Fruit fly (Drosophila melanogaster) whole organism, wandering third instar larva: ENCODE results near the gene spdo.

Experiments
- Abd-B ChIP-seq: fragments of >200 bp; optimal IDR thresholded peaks from 2 replicates; lab custom pipeline; 2017; ENCODE audit warnings: missing biosample characterization, missing genetic modification characterization
- CG32264 ChIP-seq: fragments of 200-800 bp; sonication (Bioruptor generic); optimal IDR thresholded peaks from 2 replicates; lab custom pipeline; 2016; ENCODE audit warnings: missing biosample characterization, missing genetic modification characterization
- CG9705 ChIP-seq: fragments of 200-800 bp; sonication (Bioruptor generic); optimal IDR thresholded peaks from 2 replicates; lab custom pipeline; 2018; ENCODE audit warnings: missing biosample characterization, mild to moderate bottlenecking, missing genetic modification characterization
- CrebA ChIP-seq: fragments of 200-800 bp; sonication (Bioruptor generic); optimal IDR thresholded peaks from 2 replicates; lab custom pipeline; 2016; ENCODE audit warnings: missing biosample characterization, mild to moderate bottlenecking, missing genetic modification characterization, borderline replicate concordance
- Dfd ChIP-seq: fragments of >200 bp; optimal IDR thresholded peaks from 2 replicates; lab custom pipeline; 2017; ENCODE audit warnings: missing biosample characterization, missing genetic modification characterization
- Dif ChIP-seq: fragments of 200-275, 200-300 bp; sonication (Bioruptor generic); optimal IDR thresholded peaks from 2 replicates; lab custom pipeline; 2018; ENCODE audit warnings: missing biosample characterization, missing genetic modification characterization; ENCODE audit not compliant: partially characterized antibody
- GATAd ChIP-seq: sonication (Bioruptor generic); optimal IDR thresholded peaks from 2 replicates; lab custom pipeline; 2016; ENCODE audit warnings: missing biosample characterization, missing genetic modification characterization
- HLH106 ChIP-seq: fragments of 200-800 bp; optimal IDR thresholded peaks from 3 replicates; lab custom pipeline; 2019; ENCODE audit warnings: missing biosample characterization, mild to moderate bottlenecking, missing genetic modification characterization, moderate library complexity
- Hnf4 ChIP-seq: fragments of 200-800 bp; sonication (Bioruptor generic); optimal IDR thresholded peaks from 2 replicates; lab custom pipeline; 2016; ENCODE audit warnings: missing biosample characterization, mild to moderate bottlenecking, missing genetic modification characterization
- Hr78 ChIP-seq: fragments of >200 bp; optimal IDR thresholded peaks from 2 replicates; lab custom pipeline; 2017; ENCODE audit warnings: missing biosample characterization, missing genetic modification characterization
- Hr83 ChIP-seq: fragments of 200-300 bp; sonication (Bioruptor generic); optimal IDR thresholded peaks from 2 replicates; lab custom pipeline; 2016; ENCODE audit warnings: missing biosample characterization, mild to moderate bottlenecking, missing genetic modification characterization, moderate library complexity; ENCODE audit not compliant: poor library complexity, severe bottlenecking
- Jra ChIP-seq: sonication (Bioruptor generic); optimal IDR thresholded peaks from 2 replicates; lab custom pipeline; 2016; ENCODE audit warnings: missing biosample characterization, missing genetic modification characterization
- Mio ChIP-seq: sonication (Bioruptor generic); optimal IDR thresholded peaks from 2 replicates; lab custom pipeline; 2016; ENCODE audit warnings: missing biosample characterization, missing genetic modification characterization
- Myc ChIP-seq: fragments of >200 bp; optimal IDR thresholded peaks from 2 replicates; lab custom pipeline; 2017
- N ChIP-seq: fragments of >200 bp; optimal IDR thresholded peaks from 2 replicates; lab custom pipeline; 2018; ENCODE audit warnings: missing biosample characterization, missing external identifiers, missing genetic modification characterization
- OdsH ChIP-seq: fragments of 200-800 bp; sonication (Bioruptor generic); optimal IDR thresholded peaks from 2 replicates; lab custom pipeline; 2016; ENCODE audit warnings: missing biosample characterization, mild to moderate bottlenecking, missing genetic modification characterization
- Rel ChIP-seq, 2 experiments: fragments of 200-800 bp; sonication (Bioruptor generic) in 1 of 2; optimal IDR thresholded peaks; 2 replicates in 1 of 2; 3 replicates in 1 of 2; lab custom pipeline; 2016 to 2019; ENCODE audit warnings: mild to moderate bottlenecking in 2 of 2, missing biosample characterization in 2 of 2, missing genetic modification characterization in 2 of 2, moderate library complexity in 1 of 2
- Sp1 ChIP-seq: fragments of 200-800 bp; sonication (Bioruptor generic); optimal IDR thresholded peaks from 3 replicates; lab custom pipeline; 2019; ENCODE audit warnings: missing biosample characterization, mild to moderate bottlenecking, missing genetic modification characterization, moderate library complexity
- Vsx2 ChIP-seq: fragments of 200-300, 225-300 bp; sonication (Bioruptor generic); optimal IDR thresholded peaks from 2 replicates; lab custom pipeline; 2018; ENCODE audit warnings: missing biosample characterization, missing genetic modification characterization; ENCODE audit not compliant: partially characterized antibody
- br ChIP-seq: fragments of 200-800 bp; sonication (Bioruptor generic); optimal IDR thresholded peaks from 2 replicates; lab custom pipeline; 2016; ENCODE audit warnings: missing biosample characterization, missing genetic modification characterization
- brk ChIP-seq: fragments of 200-800 bp; sonication (Bioruptor generic); optimal IDR thresholded peaks from 2 replicates; lab custom pipeline; 2016; ENCODE audit warnings: missing biosample characterization, mild to moderate bottlenecking, missing genetic modification characterization
- dl ChIP-seq, 2 experiments: fragments of 175-275, 200-275 bp in 1 of 2; fragments of 200-275 bp in 1 of 2; sonication (Bioruptor generic); optimal IDR thresholded peaks; lab custom pipeline; 2018; ENCODE audit warnings: mild to moderate bottlenecking in 2 of 2, missing biosample characterization in 2 of 2, missing genetic modification characterization in 2 of 2, moderate library complexity in 2 of 2; ENCODE audit not compliant: partially characterized antibody in 2 of 2, insufficient read depth in 1 of 2
- dmrt93B ChIP-seq: fragments of 200-800 bp; sonication (Bioruptor generic); optimal IDR thresholded peaks from 2 replicates; lab custom pipeline; 2018; ENCODE audit warnings: missing biosample characterization, mild to moderate bottlenecking, missing genetic modification characterization
- dsf ChIP-seq: sonication (Bioruptor generic); optimal IDR thresholded peaks from 2 replicates; lab custom pipeline; 2016; ENCODE audit warnings: missing biosample characterization, missing genetic modification characterization, borderline replicate concordance
- ey ChIP-seq: fragments of 200-800 bp; sonication (Bioruptor generic); optimal IDR thresholded peaks from 2 replicates; lab custom pipeline; 2016; ENCODE audit warnings: missing biosample characterization, missing genetic modification characterization
- foxo ChIP-seq, 2 experiments: fragments of 200-800 bp; sonication (Bioruptor generic); optimal IDR thresholded peaks; 2 replicates in 1 of 2; 3 replicates in 1 of 2; lab custom pipeline; 2016 to 2017; ENCODE audit warnings: missing biosample characterization in 2 of 2, missing genetic modification characterization in 2 of 2
- fru ChIP-seq: fragments of 200-800 bp; sonication (Bioruptor generic); optimal IDR thresholded peaks from 3 replicates; lab custom pipeline; 2016; ENCODE audit warnings: missing biosample characterization, mild to moderate bottlenecking, missing genetic modification characterization
- h ChIP-seq: fragments of 200-800 bp; sonication (Bioruptor generic); optimal IDR thresholded peaks from 3 replicates; lab custom pipeline; 2016; ENCODE audit warnings: missing biosample characterization, mild to moderate bottlenecking, missing genetic modification characterization
- jim ChIP-seq: fragments of 175-275, 200-325 bp; sonication (Bioruptor generic); optimal IDR thresholded peaks from 2 replicates; lab custom pipeline; 2016; ENCODE audit warnings: missing biosample characterization, mild to moderate bottlenecking, missing genetic modification characterization
- lola ChIP-seq: fragments of >200 bp; optimal IDR thresholded peaks from 2 replicates; lab custom pipeline; 2017; ENCODE audit warnings: missing biosample characterization, missing genetic modification characterization
- pan ChIP-seq: fragments of >200 bp; optimal IDR thresholded peaks from 2 replicates; lab custom pipeline; 2017
- psq ChIP-seq: fragments of 200-800 bp; sonication (Bioruptor generic); optimal IDR thresholded peaks from 3 replicates; lab custom pipeline; 2017; ENCODE audit warnings: missing biosample characterization, mild to moderate bottlenecking, missing genetic modification characterization, moderate library complexity
- rgr ChIP-seq: fragments of 200-800 bp; sonication (Bioruptor generic); optimal IDR thresholded peaks from 3 replicates; lab custom pipeline; 2016; ENCODE audit warnings: missing biosample characterization, mild to moderate bottlenecking, missing genetic modification characterization
- sage ChIP-seq: fragments of 200-800 bp; sonication (Bioruptor generic); optimal IDR thresholded peaks from 2 replicates; lab custom pipeline; 2016; ENCODE audit warnings: missing biosample characterization, mild to moderate bottlenecking, missing genetic modification characterization
- sv ChIP-seq: fragments of 200-800 bp; sonication (Bioruptor generic); optimal IDR thresholded peaks from 3 replicates; lab custom pipeline; 2016; ENCODE audit warnings: missing biosample characterization, missing genetic modification characterization
- tai ChIP-seq: sonication (Bioruptor generic); optimal IDR thresholded peaks from 2 replicates; lab custom pipeline; 2016; ENCODE audit warnings: missing biosample characterization, missing genetic modification characterization
- usp ChIP-seq: fragments of >200 bp; optimal IDR thresholded peaks from 2 replicates; lab custom pipeline; 2017; ENCODE audit warnings: missing biosample characterization, missing genetic modification characterization
- woc ChIP-seq: sonication (Bioruptor generic); optimal IDR thresholded peaks from 2 replicates; lab custom pipeline; 2016; ENCODE audit warnings: missing biosample characterization, mild to moderate bottlenecking, missing genetic modification characterization

The spdo gene

dm6 chr3R:30465775-30466494 is 10.5 kb upstream of the spdo start, which contains the start of gene PH4alphaEFB:
PH4alphaEFB (plus strand) TSS chr3R:30466050.
- TF ChIP-seq tai (no peak), brk (GFP tag; lab: Kevin White, UChicago) (peak; percentile 56), CG9705 (GFP tag; lab: Kevin White, UChicago) (no peak), lola (GFP tag; lab: Kevin White, UChicago) (no peak), Vsx2 (GFP tag; lab: Kevin White, UChicago) (peak; percentile 31), dsf (GFP tag; lab: Kevin White, UChicago) (no peak), ey (GFP tag; lab: Kevin White, UChicago) (no peak), Jra (peak; percentile 20), usp (GFP tag; lab: Kevin White, UChicago) (no peak), psq (no peak), N (GFP tag; lab: Kevin White, UChicago) (no peak), OdsH (GFP tag; lab: Kevin White, UChicago) (no peak), Dfd (no peak), h (GFP tag; lab: Kevin White, UChicago) (no peak), Rel (GFP tag; optimal IDR thresholded peaks at IDR 0.05; lab: Kevin White, UChicago) (no peak), Rel (tag; optimal IDR thresholded peaks at IDR 0.05; lab: Kevin White, UChicago) (peak; percentile 63), br (GFP tag; lab: Kevin White, UChicago) (no peak), CG32264 (no peak), woc (GFP tag; lab: Kevin White, UChicago) (no peak), sage (GFP tag; lab: Kevin White, UChicago) (peak; percentile 78), foxo (GFP tag; optimal IDR thresholded peaks at IDR 0.05; lab: Kevin White, UChicago) (no peak), CrebA (GFP tag; lab: Kevin White, UChicago) (no peak), Hr83 (GFP tag; lab: Kevin White, UChicago) (no peak), pan (lab: Kevin White, UChicago) (no peak), jim (GFP tag; lab: Kevin White, UChicago) (no peak), dl (GFP tag; optimal IDR thresholded peaks at IDR 0.05; lab: Kevin White, UChicago; ENCODE audit: insufficient read depth in 1 of 2, partially characterized antibody in 2 of 2) (peak in 1 of 2 experiments; percentile 16), GATAd (GFP tag; lab: Kevin White, UChicago) (no peak), Mio (GFP tag; lab: Kevin White, UChicago) (no peak), fru (GFP tag; lab: Kevin White, UChicago) (no peak), Myc (lab: Kevin White, UChicago) (peak; percentile 30), HLH106 (tag; lab: Kevin White, UChicago) (no peak), Abd-B (no peak), dmrt93B (no peak), Dif (GFP tag; lab: Kevin White, UChicago) (peak; percentile 8), Sp1 (GFP tag; lab: Kevin White, UChicago) (peak; percentile 4), sv (GFP tag; lab: Kevin White, UChicago) (no peak), rgr (GFP tag; lab: Kevin White, UChicago) (no peak), Hr78 (no peak), Hnf4 (GFP tag; lab: Kevin White, UChicago) (no peak)

- TF ChIP-seq OdsH (GFP tag; lab: Kevin White, UChicago) (no peak), brk (GFP tag; lab: Kevin White, UChicago) (no peak), CG9705 (GFP tag; lab: Kevin White, UChicago) (no peak), br (GFP tag; lab: Kevin White, UChicago) (no peak), sv (GFP tag; lab: Kevin White, UChicago) (no peak), GATAd (GFP tag; lab: Kevin White, UChicago) (no peak), Dfd (no peak), pan (lab: Kevin White, UChicago) (no peak), dsf (GFP tag; lab: Kevin White, UChicago) (no peak), dmrt93B (no peak), Abd-B (no peak), sage (GFP tag; lab: Kevin White, UChicago) (no peak), Myc (lab: Kevin White, UChicago) (no peak), Hr78 (no peak), foxo (GFP tag; optimal IDR thresholded peaks at IDR 0.05; lab: Kevin White, UChicago) (no peak), ey (GFP tag; lab: Kevin White, UChicago) (no peak), h (GFP tag; lab: Kevin White, UChicago) (no peak), usp (GFP tag; lab: Kevin White, UChicago) (no peak)
These were observed 10.0 kb upstream of the spdo start for dm6 chr3R:30466515-30466914.
